Worm (Caenorhabditis elegans) whole organism, late embryonic: ENCODE data around the gene W09C2.10.

Experiments
- C08G9.2 ChIP-seq: sonication (generic microtip); optimal IDR thresholded peaks from 2 replicates; lab custom pipeline; 2016; ENCODE audit warnings: mild to moderate bottlenecking, missing genetic modification characterization, moderate library complexity, missing compliant biosample characterization
- C38D4.7 ChIP-seq: fragments of 200-800 bp; sonication (Bioruptor generic); optimal IDR thresholded peaks from 2 replicates; lab custom pipeline; 2018; ENCODE audit warnings: mild to moderate bottlenecking, missing genetic modification characterization, moderate library complexity, missing compliant biosample characterization
- F13H6.1 ChIP-seq: sonication (generic microtip); optimal IDR thresholded peaks from 2 replicates; lab custom pipeline; 2016; ENCODE audit warnings: missing genetic modification characterization, missing compliant biosample characterization
- K02D7.2 ChIP-seq: sonication (generic microtip); optimal IDR thresholded peaks from 2 replicates; lab custom pipeline; 2017; ENCODE audit warnings: mild to moderate bottlenecking, missing genetic modification characterization, missing compliant biosample characterization
- K09A11.1 ChIP-seq: sonication (generic microtip); optimal IDR thresholded peaks from 2 replicates; lab custom pipeline; 2017; ENCODE audit warnings: antibody characterized with exemption, mild to moderate bottlenecking, missing genetic modification characterization, missing compliant biosample characterization; ENCODE audit not compliant: insufficient read depth
- Y22D7AL.16 ChIP-seq: sonication (generic microtip); optimal IDR thresholded peaks from 2 replicates; lab custom pipeline; 2016; ENCODE audit warnings: missing genetic modification characterization, missing compliant biosample characterization
- ahr-1 ChIP-seq: sonication (generic microtip); optimal IDR thresholded peaks from 2 replicates; lab custom pipeline; 2016; ENCODE audit warnings: missing genetic modification characterization, missing compliant biosample characterization
- ama-1 ChIP-seq: fragments of 150-350 bp; optimal IDR thresholded peaks from 2 replicates; lab custom pipeline; 2014
- ceh-14 ChIP-seq: sonication (generic microtip); optimal IDR thresholded peaks from 2 replicates; lab custom pipeline; 2016; ENCODE audit warnings: missing genotype, missing genetic modification characterization, missing compliant biosample characterization
- ceh-19 ChIP-seq: fragments of 200-800 bp; sonication (Bioruptor generic); optimal IDR thresholded peaks from 2 replicates; lab custom pipeline; 2018; ENCODE audit warnings: mild to moderate bottlenecking, missing genetic modification characterization, missing compliant biosample characterization
- ceh-30 ChIP-seq: fragments of 150-350 bp; optimal IDR thresholded peaks from 2 replicates; lab custom pipeline; 2014; ENCODE audit warnings: missing biosample characterization, missing genetic modification characterization
- ceh-31 ChIP-seq: sonication (generic microtip); optimal IDR thresholded peaks from 2 replicates; lab custom pipeline; 2016; ENCODE audit warnings: missing genetic modification characterization, missing compliant biosample characterization
- ceh-34 ChIP-seq: sonication (generic microtip); optimal IDR thresholded peaks from 2 replicates; lab custom pipeline; 2016; ENCODE audit warnings: mild to moderate bottlenecking, missing genetic modification characterization, missing compliant biosample characterization
- ceh-45 ChIP-seq: fragments of 200-800 bp; sonication (Bioruptor generic); IDR thresholded peaks from 2 replicates; pipeline ENCODE4 v1.3.6; 2022; ENCODE audit warnings: missing genetic modification reagents, missing genetic modification characterization, missing compliant biosample characterization
- dmd-4 ChIP-seq: sonication (generic microtip); optimal IDR thresholded peaks from 2 replicates; lab custom pipeline; 2016; ENCODE audit warnings: borderline replicate concordance, missing genetic modification characterization, missing compliant biosample characterization
- elt-2 ChIP-seq: sonication (generic microtip); optimal IDR thresholded peaks from 2 replicates; lab custom pipeline; 2016; ENCODE audit warnings: missing genetic modification reagents, missing genetic modification characterization, missing compliant biosample characterization
- hlh-13 ChIP-seq: fragments of 200-800 bp; sonication (Bioruptor generic); optimal IDR thresholded peaks from 2 replicates; lab custom pipeline; 2018; ENCODE audit warnings: mild to moderate bottlenecking, missing genetic modification characterization, missing compliant biosample characterization
- hlh-15 ChIP-seq: sonication (generic microtip); optimal IDR thresholded peaks from 2 replicates; lab custom pipeline; 2016; ENCODE audit warnings: missing genetic modification characterization, missing compliant biosample characterization
- hlh-30 ChIP-seq: sonication (generic microtip); optimal IDR thresholded peaks from 2 replicates; lab custom pipeline; 2017; ENCODE audit warnings: antibody characterized with exemption, missing genetic modification characterization, missing compliant biosample characterization; ENCODE audit not compliant: insufficient read depth
- lin-11 ChIP-seq: fragments of 200-800 bp; sonication (Bioruptor generic); optimal IDR thresholded peaks from 2 replicates; lab custom pipeline; 2018; ENCODE audit warnings: mild to moderate bottlenecking, missing genetic modification characterization, missing compliant biosample characterization
- mec-3 ChIP-seq: sonication (generic microtip); optimal IDR thresholded peaks from 2 replicates; lab custom pipeline; 2016; ENCODE audit warnings: borderline replicate concordance, missing genetic modification characterization, missing compliant biosample characterization
- nfya-1 ChIP-seq: sonication (generic microtip); optimal IDR thresholded peaks from 2 replicates; lab custom pipeline; 2017; ENCODE audit warnings: missing genetic modification characterization, mild to moderate bottlenecking, missing compliant biosample characterization, antibody characterized with exemption, moderate library complexity
- nhr-11 ChIP-seq: fragments of 150-350 bp; optimal IDR thresholded peaks from 2 replicates; lab custom pipeline; 2014; ENCODE audit warnings: missing biosample characterization, missing genetic modification characterization
- nhr-232 ChIP-seq: sonication (generic microtip); optimal IDR thresholded peaks from 2 replicates; lab custom pipeline; 2016; ENCODE audit warnings: missing genetic modification characterization, missing compliant biosample characterization
- pat-9 ChIP-seq: fragments of 200-800 bp; sonication (Bioruptor generic); optimal IDR thresholded peaks from 2 replicates; lab custom pipeline; 2018; ENCODE audit warnings: mild to moderate bottlenecking, missing genetic modification characterization, moderate library complexity, missing compliant biosample characterization
- pha-4 ChIP-seq: fragments of 150-350 bp; optimal IDR thresholded peaks from 2 replicates; lab custom pipeline; 2018; ENCODE audit warnings: missing biosample characterization, missing genetic modification reagents, missing genetic modification characterization
- ref-2 ChIP-seq: sonication (generic microtip); optimal IDR thresholded peaks from 2 replicates; lab custom pipeline; 2016; ENCODE audit warnings: missing genetic modification characterization, missing compliant biosample characterization
- sox-4 ChIP-seq: sonication (generic microtip); optimal IDR thresholded peaks from 2 replicates; lab custom pipeline; 2017; ENCODE audit warnings: mild to moderate bottlenecking, missing genetic modification characterization, inconsistent platforms, missing compliant biosample characterization
- syd-9 ChIP-seq: sonication (generic microtip); optimal IDR thresholded peaks from 2 replicates; lab custom pipeline; 2016; ENCODE audit warnings: mild to moderate bottlenecking, missing genetic modification characterization, moderate library complexity, missing compliant biosample characterization
- tbx-2 ChIP-seq: sonication (generic microtip); optimal IDR thresholded peaks from 2 replicates; lab custom pipeline; 2016; ENCODE audit warnings: missing genetic modification characterization, missing compliant biosample characterization
- tbx-7 ChIP-seq: sonication (generic microtip); optimal IDR thresholded peaks from 2 replicates; lab custom pipeline; 2016; ENCODE audit warnings: missing genotype, missing genetic modification characterization, missing compliant biosample characterization
- ttx-3 ChIP-seq: sonication (generic microtip); optimal IDR thresholded peaks from 2 replicates; lab custom pipeline; 2016; ENCODE audit warnings: missing genetic modification reagents, missing genetic modification characterization, missing compliant biosample characterization
- unc-3 ChIP-seq, 2 experiments: fragments of 200-800 bp in 1 of 2; sonication (Bioruptor generic) in 1 of 2; sonication (generic microtip) in 1 of 2; conservative IDR thresholded peaks in 1 of 2; optimal IDR thresholded peaks in 1 of 2; 2 replicates each; pipeline versions ENCODE4 v1.3.6 to Lab custom; 2016 to 2022; ENCODE audit warnings: missing compliant biosample characterization in 2 of 2, missing genetic modification characterization in 2 of 2, missing genetic modification reagents in 1 of 2
- unc-42 ChIP-seq: sonication (generic microtip); optimal IDR thresholded peaks from 2 replicates; lab custom pipeline; 2016; ENCODE audit warnings: missing genotype, missing genetic modification characterization, missing compliant biosample characterization
- unc-55 ChIP-seq: sonication (generic microtip); optimal IDR thresholded peaks from 2 replicates; lab custom pipeline; 2017; ENCODE audit warnings: missing biosample characterization, missing genetic modification reagents, missing genetic modification characterization
- unc-86 ChIP-seq: sonication (generic microtip); optimal IDR thresholded peaks from 2 replicates; lab custom pipeline; 2016; ENCODE audit warnings: missing genetic modification characterization, missing compliant biosample characterization
- zip-5 ChIP-seq: sonication (generic microtip); optimal IDR thresholded peaks from 2 replicates; lab custom pipeline; 2016; ENCODE audit warnings: missing genetic modification characterization, missing compliant biosample characterization
- ztf-16 ChIP-seq: sonication (generic microtip); optimal IDR thresholded peaks from 2 replicates; lab custom pipeline; 2017; ENCODE audit warnings: missing genetic modification characterization, missing compliant biosample characterization

W09C2.10 gene

DNA sequence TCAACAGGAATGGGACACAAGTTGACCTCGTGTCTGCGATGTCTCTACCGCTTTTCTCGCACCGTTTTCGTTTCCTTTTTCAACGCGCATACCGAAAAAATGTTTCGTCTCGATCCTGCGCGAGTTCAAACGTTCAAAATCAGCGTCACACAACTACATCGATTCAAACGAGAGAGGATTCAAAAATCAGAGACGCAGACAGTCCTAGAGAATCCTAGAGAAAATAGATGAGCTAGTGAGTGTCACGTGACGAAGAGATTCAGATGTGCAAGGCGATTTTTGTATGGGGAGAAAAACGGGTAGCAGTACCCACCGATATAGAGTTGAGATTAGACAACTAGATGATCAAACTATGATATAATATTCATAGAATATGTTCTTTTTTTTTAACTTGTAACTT is 45.1 kb upstream of the W09C2.10 start:
- TF ChIP-seq syd-9: no peak
- TF ChIP-seq ceh-19 (GFP tag; lab: Kevin White, UChicago): no peak
- TF ChIP-seq tbx-2 (tag; lab: Kevin White, UChicago): no peak
- no peak for TF ChIP-seq mec-3 (tag; lab: Kevin White, UChicago)
- TF ChIP-seq unc-42 (tag; lab: Kevin White, UChicago): no peak
- peak; percentile 72 for TF ChIP-seq hlh-30 (tag; lab: Kevin White, UChicago)
- no peak for TF ChIP-seq lin-11 (tag; lab: Kevin White, UChicago)
- TF ChIP-seq nhr-232 (tag; lab: Kevin White, UChicago): no peak
- TF ChIP-seq, all 69 proteins: peak for 1

DNA sequence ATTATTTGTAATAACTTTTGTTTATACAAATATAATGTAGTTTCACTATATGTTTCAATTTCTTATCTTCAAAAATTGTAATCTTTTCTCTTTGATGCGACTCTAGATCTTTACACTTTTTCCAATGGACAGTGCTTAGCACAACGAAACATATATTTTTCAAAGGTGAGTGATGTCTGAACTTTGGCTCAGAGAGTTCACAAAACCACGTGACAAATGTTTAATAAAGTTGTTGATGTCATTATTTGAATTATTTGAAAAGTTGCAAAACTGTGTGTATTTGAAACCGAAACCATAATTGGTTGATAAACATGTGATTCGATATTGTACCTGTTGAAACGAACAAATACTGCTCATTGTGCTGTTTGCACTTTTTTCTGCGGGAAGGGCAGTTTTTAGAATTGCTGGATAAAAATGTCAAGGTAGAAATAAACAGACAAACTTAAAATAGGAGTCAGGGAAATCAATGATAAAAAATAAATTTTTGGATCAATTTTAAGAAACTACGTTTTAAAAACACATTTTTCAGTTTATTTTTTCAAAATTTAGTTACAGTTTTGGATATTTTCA is 43.3 kb upstream of the W09C2.10 start:
- TF ChIP-seq K02D7.2 (tag; lab: Kevin White, UChicago): no peak
- TF ChIP-seq hlh-30 (tag; lab: Kevin White, UChicago): peak; percentile 7

DNA sequence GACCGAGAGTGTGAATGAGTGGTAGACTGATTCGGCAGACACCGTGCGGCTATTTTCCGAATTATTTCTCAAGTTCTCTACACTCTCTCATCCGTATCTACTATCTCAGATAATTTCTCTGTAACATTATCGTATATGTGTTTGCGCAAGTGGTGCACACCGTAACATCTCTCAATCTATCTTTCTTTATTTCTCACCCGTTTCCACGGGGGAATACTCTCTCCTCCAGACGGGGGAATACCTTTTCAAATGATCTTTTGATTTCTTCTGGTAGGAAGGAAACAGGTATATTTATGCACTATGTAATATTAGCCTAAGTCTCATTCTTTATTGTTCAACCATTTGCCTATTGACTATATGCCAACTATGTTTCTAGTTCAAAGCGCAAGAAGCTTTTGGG is 42.2 kb upstream of the W09C2.10 start:
- TF ChIP-seq nfya-1 (tag; lab: Kevin White, UChicago) (peak; percentile 25), unc-86 (tag; lab: Kevin White, UChicago) (no peak), ceh-45 (GFP tag; lab: Robert Waterston, UW) (no peak), F13H6.1 (no peak), elt-2 (tag; lab: Kevin White, UChicago) (peak; percentile 19), ref-2 (no peak), ceh-30 (peak; percentile 8), Y22D7AL.16 (tag; lab: Kevin White, UChicago) (no peak), C38D4.7 (GFP tag; lab: Kevin White, UChicago) (no peak), K09A11.1 (tag; lab: Kevin White, UChicago) (no peak), hlh-15 (tag; lab: Kevin White, UChicago) (no peak), dmd-4 (tag; lab: Kevin White, UChicago) (no peak), ceh-34 (tag; lab: Kevin White, UChicago) (peak; percentile 38), hlh-13 (GFP tag; lab: Kevin White, UChicago) (no peak), ahr-1 (tag; lab: Kevin White, UChicago) (no peak), unc-55 (no peak), ceh-31 (tag; lab: Kevin White, UChicago) (no peak), tbx-2 (tag; lab: Kevin White, UChicago) (peak; percentile 45), C08G9.2 (tag; lab: Kevin White, UChicago) (no peak)

DNA sequence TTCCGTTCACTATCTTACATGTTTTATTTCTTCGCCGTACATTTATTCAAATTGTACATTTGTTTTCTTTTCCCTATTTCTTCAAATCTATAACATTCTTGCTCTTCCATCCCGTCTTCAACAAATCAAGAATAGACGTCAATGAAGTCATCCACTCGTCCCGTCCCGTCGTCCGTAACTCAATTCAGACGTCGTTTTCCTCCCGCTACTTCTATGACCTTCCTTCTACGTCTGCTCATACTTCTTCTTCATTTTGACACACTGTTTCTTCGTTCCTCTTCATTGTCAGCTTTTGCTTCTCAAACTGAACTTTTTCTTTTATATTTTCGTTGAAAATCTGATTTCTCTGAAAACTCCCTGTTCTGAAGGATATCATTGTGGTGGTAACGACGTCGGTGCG is 35.1 kb upstream of the W09C2.10 start:
- TF ChIP-seq unc-3 (GFP tag; conservative IDR thresholded peaks at IDR 0.05; lab: Robert Waterston, UW) (no peak), unc-3 (tag; optimal IDR thresholded peaks at IDR 0.05; lab: Kevin White, UChicago) (no peak), unc-42 (tag; lab: Kevin White, UChicago) (peak; percentile 82)

DNA sequence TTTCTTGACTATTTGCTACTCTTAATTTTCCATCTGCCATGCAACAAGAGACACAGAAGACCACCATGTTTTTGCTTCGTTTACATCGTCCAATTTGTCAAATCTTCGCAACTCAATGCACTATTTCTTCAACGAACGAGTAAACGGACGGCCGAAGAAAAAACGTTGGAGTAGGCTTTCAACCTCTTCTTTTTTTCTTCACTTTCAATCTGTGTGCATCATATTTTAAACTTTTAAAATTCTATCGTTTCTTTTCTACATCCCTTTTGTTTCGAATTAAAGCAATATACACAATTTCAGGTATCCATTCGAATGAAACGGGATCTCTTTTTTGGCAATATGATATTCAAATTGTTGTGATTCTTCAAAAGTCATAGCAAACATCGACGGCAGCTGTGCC is 32.9 kb upstream of the W09C2.10 start, which contains the start of gene acc-1:
Gene acc-1 (plus strand): TSS at position 301 of the 400 bp plus-strand sequence.
- TF ChIP-seq nhr-11 (tag; lab: Kevin White, UChicago) (no peak), ceh-31 (tag; lab: Kevin White, UChicago) (no peak), K09A11.1 (tag; lab: Kevin White, UChicago) (no peak), ceh-14 (tag; lab: Kevin White, UChicago) (no peak), ttx-3 (tag; lab: Kevin White, UChicago) (no peak), tbx-7 (tag; lab: Kevin White, UChicago) (no peak), hlh-13 (GFP tag; lab: Kevin White, UChicago) (no peak), pha-4 (tag; lab: Kevin White, UChicago) (no peak), unc-86 (tag; lab: Kevin White, UChicago) (no peak), ama-1 (no peak), C08G9.2 (tag; lab: Kevin White, UChicago) (no peak), sox-4 (no peak), unc-42 (tag; lab: Kevin White, UChicago) (no peak), ztf-16 (tag; lab: Kevin White, UChicago) (no peak), nfya-1 (tag; lab: Kevin White, UChicago) (no peak), pat-9 (tag; lab: Kevin White, UChicago) (no peak), tbx-2 (tag; lab: Kevin White, UChicago) (no peak), zip-5 (tag; lab: Kevin White, UChicago) (no peak), Y22D7AL.16 (tag; lab: Kevin White, UChicago) (no peak)
- TF ChIP-seq, all 69 proteins: peak for 0
